Fruit fly (Drosophila melanogaster) whole organism, embryonic: Measurements from ENCODE around the gene Lsd-1.

Experiments used
- Adf1 ChIP-seq: fragments of 200-800 bp; sonication (Bioruptor generic); IDR thresholded peaks from 2 replicates; pipeline ENCODE4 v1.3.6; 2022; ENCODE audit warnings: missing biosample characterization, missing genetic modification characterization
- BtbVII ChIP-seq: fragments of 200-800 bp; sonication (Bioruptor generic); optimal IDR thresholded peaks from 3 replicates; lab custom pipeline; 2017; ENCODE audit warnings: missing biosample characterization, mild to moderate bottlenecking, missing genetic modification characterization
- CG10565 ChIP-seq: fragments of 200-800 bp; sonication (Bioruptor generic); optimal IDR thresholded peaks from 3 replicates; lab custom pipeline; 2016; ENCODE audit warnings: missing biosample characterization, mild to moderate bottlenecking, missing genetic modification characterization
- CG11504 ChIP-seq: fragments of 200-800 bp; sonication (Bioruptor generic); optimal IDR thresholded peaks from 3 replicates; lab custom pipeline; 2019; ENCODE audit warnings: missing biosample characterization, mild to moderate bottlenecking, missing genetic modification characterization, moderate library complexity
- CG12219 ChIP-seq: fragments of 200-800 bp; sonication (Bioruptor generic); optimal IDR thresholded peaks from 3 replicates; lab custom pipeline; 2018; ENCODE audit warnings: missing biosample characterization, mild to moderate bottlenecking, missing genetic modification characterization
- CG12769 ChIP-seq: fragments of 200-800 bp; sonication (Bioruptor generic); optimal IDR thresholded peaks from 2 replicates; lab custom pipeline; 2019; ENCODE audit warnings: missing biosample characterization, mild to moderate bottlenecking, missing genetic modification characterization, moderate library complexity
- CG15011 ChIP-seq: fragments of 200-800 bp; sonication (Bioruptor generic); optimal IDR thresholded peaks from 3 replicates; lab custom pipeline; 2018; ENCODE audit warnings: missing biosample characterization, mild to moderate bottlenecking, missing genetic modification characterization
- CG15479 ChIP-seq: fragments of 200-800 bp; sonication (Bioruptor generic); optimal IDR thresholded peaks from 3 replicates; lab custom pipeline; 2019; ENCODE audit warnings: missing biosample characterization, mild to moderate bottlenecking, missing genetic modification characterization, moderate library complexity
- CG1647 ChIP-seq: fragments of 200-800 bp; sonication (Bioruptor generic); optimal IDR thresholded peaks from 3 replicates; lab custom pipeline; 2016; ENCODE audit warnings: missing biosample characterization, missing genetic modification characterization
- CG16815 ChIP-seq: fragments of 200-800 bp; sonication (Bioruptor generic); optimal IDR thresholded peaks from 3 replicates; lab custom pipeline; 2017; ENCODE audit warnings: missing biosample characterization, mild to moderate bottlenecking, missing genetic modification characterization
- CG17829 ChIP-seq: fragments of 200-800 bp; optimal IDR thresholded peaks from 2 replicates; lab custom pipeline; 2019; ENCODE audit warnings: missing biosample characterization, mild to moderate bottlenecking, missing genetic modification characterization, moderate library complexity
- CG2678 ChIP-seq: fragments of 200-800 bp; sonication (Bioruptor generic); optimal IDR thresholded peaks from 3 replicates; lab custom pipeline; 2019; ENCODE audit warnings: missing biosample characterization, mild to moderate bottlenecking, missing genetic modification characterization, moderate library complexity
- CG34376 ChIP-seq: fragments of 200-800 bp; sonication (Bioruptor generic); optimal IDR thresholded peaks from 2 replicates; lab custom pipeline; 2018; ENCODE audit warnings: missing biosample characterization, mild to moderate bottlenecking, missing genetic modification characterization
- CG3995 ChIP-seq: fragments of 200-800 bp; sonication (Bioruptor generic); optimal IDR thresholded peaks from 3 replicates; lab custom pipeline; 2016; ENCODE audit warnings: missing biosample characterization, missing genetic modification characterization
- CG4328 ChIP-seq: fragments of 200-800 bp; sonication (Bioruptor generic); optimal IDR thresholded peaks from 3 replicates; lab custom pipeline; 2017; ENCODE audit warnings: missing biosample characterization, missing genetic modification reagents, missing genetic modification characterization
- CG4360 ChIP-seq: fragments of 200-800 bp; sonication (Bioruptor generic); IDR thresholded peaks from 2 replicates; pipeline ENCODE4 v1.3.6; 2022; ENCODE audit warnings: missing biosample characterization, missing genetic modification characterization
- CG7271 ChIP-seq: fragments of 200-800 bp; sonication (Bioruptor generic); optimal IDR thresholded peaks from 2 replicates; lab custom pipeline; 2018; ENCODE audit warnings: missing biosample characterization, mild to moderate bottlenecking, missing genetic modification characterization, moderate library complexity
- CG7786 ChIP-seq: fragments of 200-800 bp; sonication (Bioruptor generic); optimal IDR thresholded peaks from 2 replicates; lab custom pipeline; 2016; ENCODE audit warnings: missing biosample characterization, missing genetic modification characterization
- CG8359 ChIP-seq: fragments of 200-800 bp; sonication (Bioruptor generic); optimal IDR thresholded peaks from 2 replicates; lab custom pipeline; 2017; ENCODE audit warnings: missing biosample characterization, mild to moderate bottlenecking, missing genetic modification characterization, borderline replicate concordance
- CoRest ChIP-seq: fragments of 200-800 bp; sonication (Bioruptor generic); optimal IDR thresholded peaks from 3 replicates; lab custom pipeline; 2018; ENCODE audit warnings: missing biosample characterization, mild to moderate bottlenecking, missing genetic modification characterization, moderate library complexity
- Doc2 ChIP-seq: fragments of 200-800 bp; sonication (Bioruptor generic); IDR thresholded peaks from 2 replicates; pipeline ENCODE4 v1.3.6; 2022; ENCODE audit warnings: missing biosample characterization, missing genetic modification characterization
- Ets65A ChIP-seq: fragments of 200-800 bp; sonication (Bioruptor generic); peaks from one replicate; lab custom pipeline; 2016; ENCODE audit warnings: missing biosample characterization, missing genetic modification characterization
- Ets97D ChIP-seq: fragments of 200-800 bp; sonication (Bioruptor generic); optimal IDR thresholded peaks from 3 replicates; lab custom pipeline; 2016; ENCODE audit warnings: missing biosample characterization, missing genetic modification characterization
- Hey ChIP-seq: fragments of 200-800 bp; sonication (Bioruptor generic); optimal IDR thresholded peaks from 3 replicates; lab custom pipeline; 2018; ENCODE audit warnings: missing biosample characterization, mild to moderate bottlenecking, missing genetic modification characterization
- Hmr ChIP-seq: fragments of 200-800 bp; sonication (Bioruptor generic); optimal IDR thresholded peaks from 3 replicates; lab custom pipeline; 2017; ENCODE audit warnings: mild to moderate bottlenecking, missing biosample characterization, missing genetic modification reagents, missing genetic modification characterization
- Mes4 ChIP-seq: fragments of 200-800 bp; sonication (Bioruptor generic); optimal IDR thresholded peaks from 2 replicates; lab custom pipeline; 2016; ENCODE audit warnings: missing biosample characterization, missing genetic modification characterization
- Myb ChIP-seq: fragments of 200-800 bp; sonication (Bioruptor generic); optimal IDR thresholded peaks from 2 replicates; lab custom pipeline; 2016; ENCODE audit warnings: missing biosample characterization, missing genetic modification characterization
- Nf-YB ChIP-seq: fragments of 200-800 bp; sonication (Bioruptor generic); optimal IDR thresholded peaks from 3 replicates; lab custom pipeline; 2019; ENCODE audit warnings: missing biosample characterization, mild to moderate bottlenecking, missing genetic modification characterization, moderate library complexity
- Nf-YC ChIP-seq: fragments of 200-800 bp; optimal IDR thresholded peaks from 3 replicates; lab custom pipeline; 2019; ENCODE audit warnings: missing biosample characterization, mild to moderate bottlenecking, missing genetic modification characterization, moderate library complexity
- Rx ChIP-seq: fragments of 200-800 bp; sonication (Bioruptor generic); IDR thresholded peaks from 2 replicates; pipeline ENCODE4 v1.3.6; 2022; ENCODE audit warnings: missing biosample characterization, missing genetic modification characterization
- Sox100B ChIP-seq: fragments of 200-800 bp; sonication (Bioruptor generic); optimal IDR thresholded peaks from 3 replicates; lab custom pipeline; 2018; ENCODE audit warnings: missing biosample characterization, mild to moderate bottlenecking, missing genetic modification characterization
- Trl ChIP-seq, 3 experiments: fragments of >200 bp in 2 of 3; fragments of 200-800 bp in 1 of 3; sonication (Bioruptor generic) in 1 of 3; optimal IDR thresholded peaks; 2 replicates in 1 of 3; 3 replicates in 2 of 3; lab custom pipeline; 2016 to 2017; ENCODE audit warnings: missing biosample characterization in 1 of 3, missing genetic modification characterization in 1 of 3
- abd-A ChIP-seq: fragments of 200-800 bp; sonication (Bioruptor generic); optimal IDR thresholded peaks from 3 replicates; lab custom pipeline; 2019; ENCODE audit warnings: missing biosample characterization, mild to moderate bottlenecking, missing genetic modification characterization, moderate library complexity
- aop ChIP-seq: fragments of 200-800 bp; sonication (Bioruptor generic); IDR thresholded peaks from 2 replicates; pipeline ENCODE4 v1.3.6; 2022; ENCODE audit warnings: missing biosample characterization, missing genetic modification characterization
- cad ChIP-seq: fragments of >200 bp; optimal IDR thresholded peaks from 2 replicates; lab custom pipeline; 2017; ENCODE audit warnings: missing biosample characterization, missing genetic modification characterization
- chinmo ChIP-seq: fragments of 200-800 bp; sonication (Bioruptor generic); IDR thresholded peaks from 4 replicates; pipeline ENCODE4 v1.3.6; 2022; ENCODE audit warnings: missing biosample characterization, missing genetic modification characterization; ENCODE audit not compliant: partially characterized antibody
- exex ChIP-seq: fragments of 200-800 bp; sonication (Bioruptor generic); optimal IDR thresholded peaks from 4 replicates; lab custom pipeline; 2018; ENCODE audit warnings: missing biosample characterization, mild to moderate bottlenecking, missing genetic modification characterization, moderate library complexity
- jumu ChIP-seq: fragments of 200-800 bp; sonication (Bioruptor generic); optimal IDR thresholded peaks from 3 replicates; lab custom pipeline; 2016; ENCODE audit warnings: missing biosample characterization, missing genetic modification characterization
- lab ChIP-seq: fragments of 200-800 bp; sonication (Bioruptor generic); optimal IDR thresholded peaks from 3 replicates; lab custom pipeline; 2017; ENCODE audit warnings: missing biosample characterization, missing genetic modification characterization, mild to moderate bottlenecking, moderate library complexity, missing genetic modification reagents
- mirr ChIP-seq: fragments of 200-800 bp; sonication (Bioruptor generic); optimal IDR thresholded peaks from 3 replicates; lab custom pipeline; 2018; ENCODE audit warnings: missing biosample characterization, mild to moderate bottlenecking, missing genetic modification characterization
- peb ChIP-seq: fragments of 200-800 bp; sonication (Bioruptor generic); IDR thresholded peaks from 2 replicates; pipeline ENCODE4 v1.3.6; 2022; ENCODE audit warnings: missing biosample characterization, missing genetic modification characterization
- sd ChIP-seq: fragments of 200-800 bp; sonication (Bioruptor generic); optimal IDR thresholded peaks from 3 replicates; lab custom pipeline; 2018; ENCODE audit warnings: missing biosample characterization, mild to moderate bottlenecking, missing genetic modification characterization, moderate library complexity
- sug ChIP-seq: fragments of 200-800 bp; optimal IDR thresholded peaks from 2 replicates; lab custom pipeline; 2019; ENCODE audit warnings: missing biosample characterization, mild to moderate bottlenecking, missing genetic modification characterization, moderate library complexity
- usp ChIP-seq: fragments of >200 bp; optimal IDR thresholded peaks from 2 replicates; lab custom pipeline; 2017; ENCODE audit warnings: missing biosample characterization, missing genetic modification characterization
- z ChIP-seq: fragments of 200-800 bp; sonication (Bioruptor generic); IDR thresholded peaks from 3 replicates; pipeline ENCODE4 v1.3.6; 2022; ENCODE audit warnings: missing biosample characterization, missing genetic modification characterization

Lsd-1 gene

dm6 chr3R:23713901-23714300 lies 49.8 kb upstream of the Lsd-1 start (continued):
- TF ChIP-seq jumu (GFP tag; lab: Kevin White, UChicago): no peak
- TF ChIP-seq CG1647: peak; percentile 12
- TF ChIP-seq CG7271: peak; percentile 34
- peak; percentile 39 for TF ChIP-seq CG12769 (tag; lab: Kevin White, UChicago)

dm6 chr3R:23714852-23715251 lies 48.8 kb upstream of the Lsd-1 start:
- TF ChIP-seq lab: peak; percentile 28
- peak; percentile 45 for TF ChIP-seq sug (tag; lab: Kevin White, UChicago)
- TF ChIP-seq CG34376 (GFP tag; lab: Kevin White, UChicago): peak; percentile 50
- TF ChIP-seq CG15479 (GFP tag; lab: Kevin White, UChicago): no peak
- no peak for TF ChIP-seq CG12219
- TF ChIP-seq Myb (GFP tag; lab: Kevin White, UChicago): no peak
- no peak for TF ChIP-seq Ets97D (GFP tag; lab: Kevin White, UChicago)
- peak; percentile 46 for TF ChIP-seq mirr (GFP tag; lab: Kevin White, UChicago)
- no peak for TF ChIP-seq CG4360
- no peak for TF ChIP-seq CG8359
- TF ChIP-seq sd (tag; lab: Kevin White, UChicago): peak; percentile 37
- TF ChIP-seq aop (GFP tag; lab: Robert Waterston, UW): no peak
- no peak for TF ChIP-seq Sox100B (GFP tag; lab: Kevin White, UChicago)
- TF ChIP-seq exex: peak; percentile 77

- TF ChIP-seq abd-A (tag; lab: Kevin White, UChicago) (peak; percentile 1), Mes4 (GFP tag; lab: Kevin White, UChicago) (no peak), Trl (optimal IDR thresholded peaks at IDR 0.05; lab: Kevin White, UChicago) (no peak), Trl (GFP tag; optimal IDR thresholded peaks at IDR 0.05; lab: Kevin White, UChicago) (no peak), Hey (no peak), Ets65A (GFP tag; lab: Kevin White, UChicago) (peak; percentile 92), CG4328 (GFP tag; lab: Kevin White, UChicago) (peak; percentile 50), Nf-YB (GFP tag; lab: Kevin White, UChicago) (peak; percentile 80), CG7786 (no peak), chinmo (GFP tag; lab: Robert Waterston, UW) (0 out of 4 replicates have a peak, but pooled peaks have one; percentile 15), Doc2 (GFP tag; lab: Robert Waterston, UW) (no peak), Nf-YC (tag; lab: Kevin White, UChicago) (peak; percentile 59), sd (tag; lab: Kevin White, UChicago) (peak; percentile 65), Rx (GFP tag; lab: Robert Waterston, UW) (no peak), z (GFP tag; lab: Robert Waterston, UW) (peak; percentile 92)
Measured at dm6 chr3R:23718297-23718941, 45.2 kb upstream of the Lsd-1 start, which contains the start of gene nau. Gene nau (minus strand): TSS chr3R:23718357.

- no peak for TF ChIP-seq CG2678
- no peak for TF ChIP-seq CG16815 (GFP tag; lab: Kevin White, UChicago)
- TF ChIP-seq CG15011 (GFP tag; lab: Kevin White, UChicago): no peak
- TF ChIP-seq Adf1: no peak
- TF ChIP-seq CG10565 (GFP tag; lab: Kevin White, UChicago): no peak
- no peak for TF ChIP-seq CoRest
- TF ChIP-seq CG7786: no peak
- no peak for TF ChIP-seq CG17829 (tag; lab: Kevin White, UChicago)
- no peak for TF ChIP-seq cad (GFP tag; lab: Kevin White, UChicago)
- TF ChIP-seq usp (GFP tag; lab: Kevin White, UChicago): no peak
- no peak for TF ChIP-seq CG15479 (GFP tag; lab: Kevin White, UChicago)
- no peak for TF ChIP-seq BtbVII (GFP tag; lab: Kevin White, UChicago)
- no peak for TF ChIP-seq CG11504 (tag; lab: Kevin White, UChicago)
- TF ChIP-seq CG3995 (GFP tag; lab: Kevin White, UChicago): no peak
- no peak for TF ChIP-seq Hmr
- no peak for TF ChIP-seq peb
- TF ChIP-seq, all 482 proteins: peak for 0
Measured at dm6 chr3R:23721525-23721924, 42.1 kb upstream of the Lsd-1 start, which contains the start of gene CG10232. Gene CG10232 (minus strand): TSS chr3R:23721625.
